Worm (Caenorhabditis elegans) whole organism, L4/young adult: Measurements from ENCODE around the gene D2023.4.

Experiments
- W03F9.2 ChIP-seq: fragments of 150-350 bp; optimal IDR thresholded peaks from 2 replicates; lab custom pipeline; 2014; ENCODE audit warnings: missing biosample characterization, missing genetic modification characterization
- dao-5 ChIP-seq: sonication (generic microtip); optimal IDR thresholded peaks from 2 replicates; lab custom pipeline; 2016; ENCODE audit warnings: missing genotype, missing genetic modification characterization, moderate library complexity, missing compliant biosample characterization
- him-1 ChIP-seq: sonication (generic microtip); optimal IDR thresholded peaks from 2 replicates; lab custom pipeline; 2016; ENCODE audit warnings: missing genotype, missing genetic modification reagents, missing genetic modification characterization, missing compliant biosample characterization

The D2023.4 gene

DNA sequence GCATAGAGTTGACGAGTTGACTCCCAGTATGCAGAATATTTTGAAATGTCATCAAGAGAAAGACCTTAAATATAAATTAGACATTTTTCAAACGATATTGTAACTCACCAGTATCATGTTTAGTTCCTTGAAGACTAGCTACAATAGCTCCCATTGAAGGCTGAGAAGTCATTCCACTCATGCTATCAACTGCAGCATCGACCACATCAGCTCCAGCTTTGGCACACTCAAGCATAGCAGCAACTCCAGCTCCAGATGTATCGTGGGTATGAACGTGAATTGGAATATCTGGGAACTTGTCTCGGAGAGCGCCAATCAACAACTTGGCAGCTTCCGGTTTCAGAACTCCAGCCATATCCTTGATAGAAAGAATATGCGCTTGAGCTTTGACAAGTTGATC is 6.1 kb downstream of the D2023.4 start:
- TF ChIP-seq him-1 (tag; lab: Kevin White, UChicago) = no peak
- TF ChIP-seq W03F9.2 (tag; lab: Kevin White, UChicago) = no peak
- TF ChIP-seq dao-5 (tag; lab: Kevin White, UChicago) = no peak

DNA sequence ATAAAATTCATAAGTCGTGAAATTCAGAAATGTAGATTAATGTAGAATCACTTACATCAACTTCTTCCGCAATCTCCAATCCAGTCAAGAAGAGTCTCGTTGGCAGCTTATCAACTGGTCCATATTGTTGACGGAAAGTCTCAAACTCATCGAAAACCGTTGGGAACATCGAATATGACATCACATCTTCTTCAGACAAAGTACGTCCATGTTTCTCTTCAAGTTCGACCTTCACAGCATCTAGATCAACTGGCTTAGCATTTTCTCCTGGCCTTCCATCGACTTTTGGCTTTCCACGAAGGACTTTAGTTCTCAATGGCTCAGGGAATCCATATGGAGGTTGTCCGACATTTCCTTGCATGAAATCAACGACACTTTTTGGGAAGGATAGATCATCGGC is 6.8 kb downstream of the D2023.4 start:
- TF ChIP-seq dao-5 (tag; lab: Kevin White, UChicago) (no peak), W03F9.2 (tag; lab: Kevin White, UChicago) (no peak), him-1 (tag; lab: Kevin White, UChicago) (no peak)

DNA sequence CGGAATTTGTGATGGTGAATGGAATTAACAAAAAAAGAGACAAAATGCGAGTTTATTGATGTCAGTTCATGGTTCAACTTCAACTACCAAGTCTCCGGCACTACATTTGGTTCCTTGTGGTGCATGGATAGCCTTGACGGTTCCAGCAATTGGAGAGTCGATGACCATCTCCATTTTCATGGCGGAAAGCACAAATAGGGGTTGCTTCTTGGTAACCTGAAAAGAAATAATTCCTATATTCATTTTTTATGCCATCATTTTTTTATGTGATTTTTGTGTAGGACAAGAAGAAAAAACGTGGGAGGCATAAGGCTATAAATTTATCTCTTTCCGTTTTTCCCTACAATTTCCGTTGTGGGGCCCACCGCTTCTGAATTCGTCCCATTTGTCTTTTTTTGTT is 7.5 kb downstream of the D2023.4 start:
- TF ChIP-seq dao-5 (tag; lab: Kevin White, UChicago) (no peak), W03F9.2 (tag; lab: Kevin White, UChicago) (no peak), him-1 (tag; lab: Kevin White, UChicago) (no peak)

DNA sequence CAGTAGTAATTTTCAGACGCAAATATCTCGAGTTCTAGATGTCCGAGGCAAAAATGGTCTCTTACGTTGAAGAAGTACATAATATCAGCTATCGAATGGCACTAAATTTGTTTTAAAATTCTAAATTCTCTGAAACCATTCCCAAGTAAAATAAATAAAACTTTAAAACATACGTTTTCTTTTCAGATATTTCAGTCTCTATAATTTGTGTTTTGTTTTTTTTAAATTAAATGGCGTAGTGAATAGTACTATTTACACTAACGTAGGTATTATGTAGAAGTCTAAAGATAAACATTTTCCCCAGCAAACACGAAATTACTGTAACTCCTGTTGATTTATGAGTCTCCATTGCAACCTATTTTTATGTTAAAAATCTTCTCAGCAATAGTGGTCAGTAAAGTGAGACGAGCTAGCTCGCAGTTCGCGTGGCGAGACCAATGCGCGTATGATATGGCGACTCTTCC is 8.3 kb downstream of the D2023.4 start:
- TF ChIP-seq him-1 (tag; lab: Kevin White, UChicago) (no peak), W03F9.2 (tag; lab: Kevin White, UChicago) (no peak), dao-5 (tag; lab: Kevin White, UChicago) (no peak)

DNA sequence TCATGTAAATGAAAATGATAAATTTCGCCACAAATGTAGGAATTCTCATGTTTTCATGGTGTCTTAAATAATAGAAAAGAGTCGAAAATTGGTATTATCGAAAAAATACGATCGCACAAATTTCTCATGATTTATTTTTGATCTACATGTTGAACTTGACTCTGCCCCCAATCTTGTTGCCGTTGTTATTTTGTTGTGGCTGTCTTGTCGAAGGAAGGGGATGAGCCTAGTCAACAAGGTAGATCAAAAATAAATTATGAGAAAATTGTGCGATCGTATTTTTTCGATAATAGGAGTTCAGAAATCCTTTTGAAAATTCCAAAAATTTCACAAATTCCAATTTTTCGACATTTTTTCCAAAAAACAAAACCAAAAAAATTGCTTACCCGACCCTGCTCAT is 10.0 kb downstream of the D2023.4 start:
- no peak for TF ChIP-seq W03F9.2 (tag; lab: Kevin White, UChicago)
- no peak for TF ChIP-seq dao-5 (tag; lab: Kevin White, UChicago)
- no peak for TF ChIP-seq him-1 (tag; lab: Kevin White, UChicago)

DNA sequence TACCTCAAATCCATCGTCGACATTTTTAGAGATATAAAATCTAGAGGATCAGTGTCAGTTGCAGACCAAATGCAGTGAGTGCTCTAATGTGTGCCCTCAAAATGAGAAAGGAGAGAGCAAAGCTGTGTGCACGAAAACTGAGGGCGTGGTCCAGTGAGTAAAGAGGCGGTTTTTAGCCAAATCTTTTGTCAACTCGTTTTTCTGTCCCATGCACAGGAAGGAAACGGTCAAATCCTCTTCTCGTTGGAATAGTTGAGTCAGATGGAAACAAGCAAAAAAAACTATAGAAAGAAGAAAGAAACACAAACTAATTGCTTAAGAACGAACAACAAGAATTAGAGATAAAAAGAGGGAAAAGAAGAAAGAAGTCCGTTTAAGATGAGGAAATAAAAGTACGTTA is 13.6 kb downstream of the D2023.4 start, which contains the start of gene D2023.3:
Gene D2023.3 (minus strand): TSS at position 101 of the 400 bp plus-strand sequence.
- TF ChIP-seq him-1 (tag; lab: Kevin White, UChicago) (no peak), W03F9.2 (tag; lab: Kevin White, UChicago) (no peak), dao-5 (tag; lab: Kevin White, UChicago) (no peak)

DNA sequence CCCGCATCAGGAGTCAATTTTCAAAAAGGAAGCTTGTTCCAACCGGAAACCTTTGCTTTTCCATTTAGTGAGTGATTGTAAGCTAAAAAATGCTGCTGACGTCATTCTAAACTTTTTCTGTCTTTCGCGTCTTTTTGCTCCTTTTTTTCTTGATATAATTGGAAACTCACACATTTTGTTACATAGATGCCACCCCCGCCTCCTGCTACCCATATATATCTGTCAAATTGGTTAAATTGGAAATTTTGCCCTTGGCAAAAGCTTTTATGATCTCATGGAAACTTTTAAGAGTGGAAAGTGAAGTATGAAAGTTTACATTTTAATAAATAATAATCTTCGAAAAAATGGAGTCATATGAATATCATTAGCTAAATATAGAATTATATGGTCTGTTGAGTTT is 15.6 kb downstream of the D2023.4 start:
- TF ChIP-seq W03F9.2 (tag; lab: Kevin White, UChicago) = no peak
- no peak for TF ChIP-seq dao-5 (tag; lab: Kevin White, UChicago)
- no peak for TF ChIP-seq him-1 (tag; lab: Kevin White, UChicago)

DNA sequence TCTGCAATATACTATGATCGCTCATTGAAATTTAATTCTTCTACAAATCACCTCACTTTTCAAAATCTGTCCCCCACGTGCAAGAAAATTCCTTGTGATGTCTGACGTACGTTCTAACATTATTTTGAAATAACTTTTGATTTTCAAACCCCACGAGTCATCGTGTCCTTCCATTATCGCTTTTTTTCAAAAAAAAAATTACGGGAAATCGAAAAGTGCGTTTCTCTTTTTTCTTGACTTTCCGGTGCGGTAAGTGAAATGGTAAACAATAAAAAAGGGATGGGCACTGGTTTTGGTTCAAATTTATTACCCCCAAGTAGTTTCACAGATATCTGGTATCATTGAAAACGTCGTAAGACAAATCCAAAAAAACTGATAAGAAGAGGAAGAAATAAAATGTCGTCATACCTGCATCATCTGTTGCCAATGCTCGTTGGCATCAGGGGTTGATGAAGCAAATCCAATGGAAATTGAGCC is 22.0 kb downstream of the D2023.4 start:
- TF ChIP-seq W03F9.2 (tag; lab: Kevin White, UChicago) (no peak), dao-5 (tag; lab: Kevin White, UChicago) (no peak), him-1 (tag; lab: Kevin White, UChicago) (no peak)

DNA sequence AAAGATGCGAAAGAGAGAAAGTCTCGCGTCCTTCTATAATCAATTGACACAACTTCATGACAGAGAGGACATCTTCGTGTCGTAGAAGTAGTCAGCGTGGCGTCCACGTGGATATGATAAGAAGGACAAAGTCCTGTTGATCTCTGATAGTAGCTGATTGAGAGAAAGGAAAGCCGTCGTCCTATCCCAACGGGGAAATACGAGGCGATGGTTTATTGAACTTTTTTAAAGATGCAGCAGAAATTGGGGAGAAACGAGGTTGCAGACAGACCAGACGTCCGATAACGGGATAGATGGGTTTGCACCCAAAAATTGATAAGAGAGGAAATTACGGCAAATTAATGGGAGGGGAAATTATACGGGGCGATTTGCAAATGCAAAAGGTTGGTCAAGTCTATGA is 23.1 kb downstream of the D2023.4 start:
- no peak for TF ChIP-seq W03F9.2 (tag; lab: Kevin White, UChicago)
- TF ChIP-seq him-1 (tag; lab: Kevin White, UChicago) = no peak
- no peak for TF ChIP-seq dao-5 (tag; lab: Kevin White, UChicago)

DNA sequence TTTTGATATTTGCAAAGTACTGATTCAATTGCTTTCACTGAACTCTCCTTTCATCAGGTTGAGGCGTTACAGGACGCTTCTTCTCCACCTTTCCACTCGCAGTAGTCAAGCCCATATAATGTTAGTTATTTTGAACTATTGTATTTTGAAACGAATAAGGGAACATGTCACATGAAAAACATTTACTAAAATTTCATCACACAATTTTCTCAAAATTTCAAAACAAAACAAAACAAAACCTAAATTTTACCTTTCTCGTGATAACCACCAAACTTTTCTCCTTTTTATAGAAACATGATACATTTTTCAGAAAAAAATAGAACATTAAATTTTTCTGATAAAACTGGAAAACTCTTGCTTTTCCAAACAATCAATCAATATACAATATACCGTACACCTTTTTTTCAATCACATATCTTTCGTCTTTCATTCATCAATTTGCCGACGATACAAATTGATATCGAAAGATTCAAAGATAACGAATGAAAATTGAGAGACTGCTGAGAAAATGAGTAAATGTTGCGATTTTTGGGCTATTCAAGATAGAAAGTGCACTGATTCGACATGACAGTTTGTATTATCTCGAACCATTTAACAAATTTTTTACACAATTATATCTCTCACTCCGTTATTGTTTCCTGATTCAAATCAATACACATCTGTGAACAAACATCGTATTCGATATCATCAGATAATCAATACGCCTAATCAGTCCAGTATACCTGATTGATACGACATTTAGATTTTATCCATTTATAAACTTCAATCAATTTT is 24.3 kb downstream of the D2023.4 start:
- TF ChIP-seq dao-5 (tag; lab: Kevin White, UChicago) (no peak), W03F9.2 (tag; lab: Kevin White, UChicago) (no peak), him-1 (tag; lab: Kevin White, UChicago) (no peak)

DNA sequence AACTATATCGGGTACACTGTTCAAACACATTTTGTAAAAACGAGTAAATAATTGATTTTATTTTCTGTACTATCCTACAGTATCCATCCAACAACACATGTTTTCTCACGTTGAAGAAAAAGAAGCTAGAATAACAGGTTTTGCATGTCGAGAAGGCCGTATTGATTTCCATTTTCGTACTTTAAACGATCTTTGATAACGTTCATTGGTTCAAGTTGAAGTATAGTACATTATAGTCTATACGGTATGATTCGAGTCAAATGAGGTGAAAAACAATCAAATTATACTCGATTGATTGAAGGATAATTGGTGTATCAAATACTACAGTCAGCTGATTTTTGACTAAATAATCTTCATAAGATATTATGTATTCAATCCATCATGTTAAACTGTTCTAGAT is 25.1 kb downstream of the D2023.4 start:
- TF ChIP-seq W03F9.2 (tag; lab: Kevin White, UChicago) (no peak), him-1 (tag; lab: Kevin White, UChicago) (no peak), dao-5 (tag; lab: Kevin White, UChicago) (no peak)

DNA sequence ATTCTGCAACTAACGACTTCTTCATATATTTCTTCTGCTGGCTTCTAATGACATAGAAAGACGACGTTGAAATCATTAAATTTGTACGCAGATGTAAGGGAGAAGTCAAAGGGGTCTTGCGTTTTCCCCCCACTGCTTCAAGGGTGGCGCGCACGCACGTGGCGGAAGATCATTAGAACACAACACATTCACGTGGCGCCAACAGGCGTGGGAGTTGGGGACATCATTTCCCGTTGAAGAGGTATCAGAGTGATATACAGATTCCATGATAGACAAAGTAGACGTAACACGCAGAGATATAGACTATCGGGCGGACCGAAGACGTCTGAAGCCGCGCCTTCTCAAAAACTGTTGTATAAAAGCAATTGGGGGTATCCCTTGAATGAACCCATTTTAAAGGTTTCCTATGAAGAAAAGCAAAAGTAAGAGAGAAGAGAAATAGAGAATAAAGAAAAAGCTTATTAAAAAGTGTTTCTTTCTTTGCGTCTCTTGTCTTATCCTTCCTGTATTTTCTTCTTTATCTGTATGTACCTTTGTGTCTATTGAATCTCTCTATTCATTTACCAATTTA is 26.2 kb downstream of the D2023.4 start:
- no peak for TF ChIP-seq dao-5 (tag; lab: Kevin White, UChicago)

DNA sequence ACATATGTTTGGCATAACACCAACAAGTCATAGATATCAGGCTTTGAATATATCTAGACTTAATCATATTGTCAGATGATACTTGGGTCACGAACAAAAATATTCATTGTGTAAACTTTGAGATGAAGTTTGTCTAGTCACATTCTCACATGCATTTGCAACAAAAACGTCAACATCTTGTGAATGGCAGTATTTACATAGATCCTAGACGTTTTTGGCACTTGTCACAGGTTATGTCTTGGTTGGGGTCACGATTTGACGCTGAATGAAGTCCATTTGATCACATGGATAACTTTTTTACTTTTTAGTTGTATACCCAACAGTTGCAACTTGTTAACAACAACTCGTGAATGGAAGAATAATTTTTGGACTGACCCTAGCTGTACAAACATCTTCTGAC is 27.2 kb downstream of the D2023.4 start:
- TF ChIP-seq dao-5 (tag; lab: Kevin White, UChicago) = no peak
- TF ChIP-seq him-1 (tag; lab: Kevin White, UChicago) = no peak
- TF ChIP-seq W03F9.2 (tag; lab: Kevin White, UChicago) = no peak
